Fruit fly (Drosophila melanogaster) Kc167 (cell line): ENCODE measurements around the gene CG46244.

Experiments used
- Sin3A ChIP-seq: fragments of >200 bp; optimal IDR thresholded peaks from 2 replicates; lab custom pipeline; 2018; ENCODE audit warnings: missing external identifiers
- h ChIP-seq: fragments of >200 bp; optimal IDR thresholded peaks from 3 replicates; lab custom pipeline; 2018; ENCODE audit warnings: missing external identifiers
- insv ChIP-seq: fragments of >200 bp; optimal IDR thresholded peaks from 3 replicates; lab custom pipeline; 2018; ENCODE audit warnings: missing external identifiers
- psq ChIP-seq: fragments of >200 bp; optimal IDR thresholded peaks from 2 replicates; lab custom pipeline; 2017; ENCODE audit warnings: missing external identifiers

- TF ChIP-seq Sin3A (lab: Kevin White, UChicago) (no peak), h (lab: Kevin White, UChicago) (no peak), insv (no peak), psq (lab: Kevin White, UChicago) (no peak)
These were observed 15.7 kb upstream of the CG46244 start for dm6 chr2L:19590629-19591028.
